Fruit fly (Drosophila melanogaster) whole organism, embryonic: ENCODE measurements around the gene CG2104.
A peak's percentile ranks its signal among the peaks of the same experiment; 100 is the strongest.

Source experiments
- Atf6 ChIP-seq: fragments of 200-800 bp; sonication (Bioruptor generic); IDR thresholded peaks from 2 replicates; pipeline ENCODE4 v1.3.6; 2022; ENCODE audit warnings: missing biosample characterization, missing genetic modification characterization
- CG10959 ChIP-seq: fragments of 200-800 bp; sonication (Bioruptor generic); IDR thresholded peaks from 2 replicates; pipeline ENCODE4 v1.3.6; 2022; ENCODE audit warnings: missing biosample characterization, missing genetic modification characterization
- CG12659 ChIP-seq: fragments of 200-800 bp; sonication (Bioruptor generic); optimal IDR thresholded peaks from 3 replicates; lab custom pipeline; 2017; ENCODE audit warnings: mild to moderate bottlenecking, missing biosample characterization, missing genetic modification reagents, missing genetic modification characterization
- CG13775 ChIP-seq: fragments of 200-800 bp; sonication (Bioruptor generic); optimal IDR thresholded peaks from 3 replicates; lab custom pipeline; 2017; ENCODE audit warnings: missing biosample characterization, mild to moderate bottlenecking, missing genetic modification characterization
- CG14667 ChIP-seq: fragments of 200-800 bp; sonication (Bioruptor generic); IDR thresholded peaks from 2 replicates; pipeline ENCODE4 v1.3.6; 2022; ENCODE audit warnings: missing biosample characterization, missing genetic modification characterization
- CG16863 ChIP-seq: fragments of 200-800 bp; sonication (Bioruptor generic); optimal IDR thresholded peaks from 3 replicates; lab custom pipeline; 2016; ENCODE audit warnings: missing biosample characterization, missing genetic modification characterization
- CG18476 ChIP-seq: fragments of 200-800 bp; sonication (Bioruptor generic); optimal IDR thresholded peaks from 2 replicates; lab custom pipeline; 2016; ENCODE audit warnings: missing biosample characterization, mild to moderate bottlenecking, missing genetic modification characterization
- CG18619 ChIP-seq: fragments of 200-800 bp; sonication (Bioruptor generic); optimal IDR thresholded peaks from 3 replicates; lab custom pipeline; 2017; ENCODE audit warnings: missing biosample characterization, mild to moderate bottlenecking, missing genetic modification characterization
- CG2712 ChIP-seq: fragments of 200-800 bp; optimal IDR thresholded peaks from 3 replicates; lab custom pipeline; 2019; ENCODE audit warnings: missing biosample characterization, mild to moderate bottlenecking, missing genetic modification characterization, moderate library complexity
- CG31388 ChIP-seq: fragments of 200-800 bp; sonication (Bioruptor generic); optimal IDR thresholded peaks from 2 replicates; lab custom pipeline; 2016; ENCODE audit warnings: missing biosample characterization, missing genetic modification characterization
- CG34224 ChIP-seq: fragments of 200-800 bp; sonication (Bioruptor generic); IDR thresholded peaks from 3 replicates; pipeline ENCODE4 v1.3.6; 2022; ENCODE audit warnings: missing biosample characterization, missing genetic modification characterization; ENCODE audit not compliant: partially characterized antibody
- CG34422 ChIP-seq: fragments of 200-800 bp; sonication (Bioruptor generic); IDR thresholded peaks from 3 replicates; pipeline ENCODE4 v1.3.6; 2022; ENCODE audit warnings: missing biosample characterization, missing genetic modification characterization
- CG3726 ChIP-seq: fragments of 200-800 bp; sonication (Bioruptor generic); IDR thresholded peaks from 3 replicates; pipeline ENCODE4, ENCODE4 v1.3.6; 2022; ENCODE audit warnings: missing biosample characterization, missing genetic modification characterization
- CG3847 ChIP-seq: fragments of 200-800 bp; sonication (Bioruptor generic); IDR thresholded peaks from 2 replicates; pipeline ENCODE4 v1.3.6; 2022; ENCODE audit warnings: missing biosample characterization, missing genetic modification characterization
- CG4730 ChIP-seq: fragments of 200-800 bp; sonication (Bioruptor generic); IDR thresholded peaks from 2 replicates; pipeline ENCODE4 v1.3.6; 2022; ENCODE audit warnings: missing biosample characterization, missing genetic modification characterization
- CG6791 ChIP-seq: fragments of 200-800 bp; sonication (Bioruptor generic); IDR thresholded peaks from 3 replicates; pipeline ENCODE4 v1.3.6; 2022; ENCODE audit warnings: missing biosample characterization, missing genetic modification characterization; ENCODE audit not compliant: partially characterized antibody
- CG8924 ChIP-seq: fragments of 200-800 bp; optimal IDR thresholded peaks from 3 replicates; lab custom pipeline; 2019; ENCODE audit warnings: missing biosample characterization, mild to moderate bottlenecking, missing genetic modification characterization, moderate library complexity
- CrebB ChIP-seq: fragments of 200-800 bp; sonication (Bioruptor generic); optimal IDR thresholded peaks from 3 replicates; lab custom pipeline; 2018; ENCODE audit warnings: missing biosample characterization, mild to moderate bottlenecking, missing genetic modification characterization
- Eip74EF ChIP-seq, 2 experiments: fragments of 200-800 bp in 1 of 2; fragments of >200 bp in 1 of 2; sonication (Bioruptor generic) in 1 of 2; optimal IDR thresholded peaks; 2 replicates each; lab custom pipeline; 2017 to 2019; ENCODE audit warnings: missing biosample characterization in 2 of 2, missing genetic modification characterization in 2 of 2, mild to moderate bottlenecking in 1 of 2, moderate library complexity in 1 of 2
- HmgD ChIP-seq: fragments of 200-800 bp; sonication (Bioruptor generic); optimal IDR thresholded peaks from 3 replicates; lab custom pipeline; 2016; ENCODE audit warnings: missing biosample characterization, missing genetic modification characterization
- MBD-R2 ChIP-seq: fragments of 200-800 bp; sonication (Bioruptor generic); IDR thresholded peaks from 2 replicates; pipeline ENCODE4 v1.3.6; 2022; ENCODE audit warnings: missing biosample characterization, missing genetic modification characterization
- MESR4 ChIP-seq: fragments of 200-800 bp; sonication (Bioruptor generic); optimal IDR thresholded peaks from 2 replicates; lab custom pipeline; 2018; ENCODE audit warnings: missing biosample characterization, mild to moderate bottlenecking, missing genetic modification characterization, moderate library complexity
- Neu2 ChIP-seq: fragments of 200-800 bp; sonication (Bioruptor generic); optimal IDR thresholded peaks from 3 replicates; lab custom pipeline; 2016; ENCODE audit warnings: missing biosample characterization, missing genetic modification characterization, borderline replicate concordance
- Nf-YA ChIP-seq: fragments of 200-800 bp; sonication (Bioruptor generic); IDR thresholded peaks from 2 replicates; pipeline ENCODE4 v1.3.6; 2022; ENCODE audit warnings: missing biosample characterization, missing genetic modification characterization
- Nf-YC ChIP-seq: fragments of 200-800 bp; optimal IDR thresholded peaks from 3 replicates; lab custom pipeline; 2019; ENCODE audit warnings: missing biosample characterization, mild to moderate bottlenecking, missing genetic modification characterization, moderate library complexity
- Stat92E ChIP-seq, 3 experiments: fragments of >200 bp in 2 of 3; fragments of 200-800 bp in 1 of 3; sonication (Bioruptor generic) in 1 of 3; optimal IDR thresholded peaks; 2 replicates each; lab custom pipeline; 2017 to 2019; ENCODE audit warnings: missing biosample characterization in 3 of 3, missing genetic modification characterization in 3 of 3, mild to moderate bottlenecking in 1 of 3, moderate library complexity in 1 of 3
- Taf1 ChIP-seq: fragments of 200-800 bp; sonication (Bioruptor generic); IDR thresholded peaks from 2 replicates; pipeline ENCODE4 v1.3.6; 2022; ENCODE audit warnings: missing biosample characterization, missing genetic modification characterization
- ap ChIP-seq: fragments of 200-800 bp; sonication (Bioruptor generic); IDR thresholded peaks from 2 replicates; pipeline ENCODE4 v1.3.6; 2022; ENCODE audit warnings: missing biosample characterization, missing genetic modification characterization
- bbx ChIP-seq: fragments of 200-800 bp; sonication (Bioruptor generic); IDR thresholded peaks from 2 replicates; pipeline ENCODE4 v1.3.6; 2022; ENCODE audit warnings: missing biosample characterization, missing genetic modification characterization; ENCODE audit not compliant: partially characterized antibody
- ci ChIP-seq: fragments of 200-800 bp; sonication (Bioruptor generic); IDR thresholded peaks from 3 replicates; pipeline ENCODE4 v1.3.6; 2022; ENCODE audit warnings: missing biosample characterization, missing genetic modification characterization
- corto ChIP-seq: fragments of 200-800 bp; sonication (Bioruptor generic); optimal IDR thresholded peaks from 2 replicates; lab custom pipeline; 2016; ENCODE audit warnings: missing biosample characterization, mild to moderate bottlenecking, missing genetic modification characterization, moderate library complexity
- crc ChIP-seq: fragments of 200-800 bp; sonication (Bioruptor generic); optimal IDR thresholded peaks from 2 replicates; lab custom pipeline; 2016; ENCODE audit warnings: missing biosample characterization, missing genetic modification characterization
- en ChIP-seq: fragments of 200-800 bp; sonication (Bioruptor generic); optimal IDR thresholded peaks from 2 replicates; lab custom pipeline; 2016; ENCODE audit warnings: missing biosample characterization, missing genetic modification characterization
- gcm2 ChIP-seq: fragments of 200-800 bp; sonication (Bioruptor generic); optimal IDR thresholded peaks from 2 replicates; lab custom pipeline; 2016; ENCODE audit warnings: missing biosample characterization, missing genetic modification characterization
- ham ChIP-seq: fragments of 200-800 bp; sonication (Bioruptor generic); IDR thresholded peaks from 2 replicates; pipeline ENCODE4 v1.3.6; 2022; ENCODE audit warnings: missing biosample characterization, missing genetic modification characterization
- hkb ChIP-seq, 2 experiments: fragments of 200-800 bp in 1 of 2; fragments of >200 bp in 1 of 2; sonication (Bioruptor generic) in 1 of 2; IDR thresholded peaks in 1 of 2; optimal IDR thresholded peaks in 1 of 2; 2 replicates each; pipeline versions ENCODE4 v1.3.6 to Lab custom; 2017 to 2022; ENCODE audit warnings: missing biosample characterization in 1 of 2, missing genetic modification characterization in 1 of 2
- luna ChIP-seq: fragments of 200-800 bp; sonication (Bioruptor generic); optimal IDR thresholded peaks from 2 replicates; lab custom pipeline; 2016; ENCODE audit warnings: missing biosample characterization, missing genetic modification characterization
- mam ChIP-seq: fragments of 200-800 bp; sonication (Bioruptor generic); optimal IDR thresholded peaks from 3 replicates; lab custom pipeline; 2016; ENCODE audit warnings: missing biosample characterization, missing genetic modification characterization
- nau ChIP-seq: fragments of 200-800 bp; sonication (Bioruptor generic); optimal IDR thresholded peaks from 3 replicates; lab custom pipeline; 2017; ENCODE audit warnings: missing biosample characterization, mild to moderate bottlenecking, missing genetic modification characterization, missing genetic modification reagents
- nmo ChIP-seq: fragments of 200-800 bp; sonication (Bioruptor generic); optimal IDR thresholded peaks from 2 replicates; lab custom pipeline; 2018; ENCODE audit warnings: missing biosample characterization, mild to moderate bottlenecking, missing genetic modification characterization, moderate library complexity
- org-1 ChIP-seq: fragments of 200-800 bp; sonication (Bioruptor generic); optimal IDR thresholded peaks from 2 replicates; lab custom pipeline; 2017; ENCODE audit warnings: missing biosample characterization, missing genetic modification characterization
- pb ChIP-seq: fragments of 200-800 bp; sonication (Bioruptor generic); optimal IDR thresholded peaks from 3 replicates; lab custom pipeline; 2016; ENCODE audit warnings: missing biosample characterization, missing genetic modification characterization
- pho ChIP-seq: fragments of 200-800 bp; sonication (Bioruptor generic); optimal IDR thresholded peaks from 2 replicates; lab custom pipeline; 2016; ENCODE audit warnings: missing biosample characterization, missing genetic modification characterization
- prd ChIP-seq, 3 experiments: fragments of >200 bp in 2 of 3; fragments of 200-800 bp in 1 of 3; sonication (Bioruptor generic) in 1 of 3; optimal IDR thresholded peaks in 2 of 3; IDR thresholded peaks in 1 of 3; 2 replicates in 2 of 3; 3 replicates in 1 of 3; pipeline versions ENCODE4 v1.3.6 to Lab custom; 2017 to 2022; ENCODE audit warnings: missing biosample characterization in 1 of 3, missing genetic modification characterization in 1 of 3
- shn ChIP-seq: fragments of 200-800 bp; sonication (Bioruptor generic); optimal IDR thresholded peaks from 3 replicates; lab custom pipeline; 2016; ENCODE audit warnings: missing biosample characterization, missing genetic modification characterization
- slp2 ChIP-seq: fragments of 200-800 bp; sonication (Bioruptor generic); optimal IDR thresholded peaks from 2 replicates; lab custom pipeline; 2016; ENCODE audit warnings: missing biosample characterization, missing genetic modification characterization
- sqz ChIP-seq: fragments of 200-800 bp; sonication (Bioruptor generic); optimal IDR thresholded peaks from 3 replicates; lab custom pipeline; 2018; ENCODE audit warnings: missing biosample characterization, mild to moderate bottlenecking, missing genetic modification characterization
- stwl ChIP-seq: fragments of 200-800 bp; sonication (Bioruptor generic); optimal IDR thresholded peaks from 3 replicates; lab custom pipeline; 2018; ENCODE audit warnings: missing biosample characterization, mild to moderate bottlenecking, missing genetic modification characterization, moderate library complexity

Gene CG2104

DNA sequence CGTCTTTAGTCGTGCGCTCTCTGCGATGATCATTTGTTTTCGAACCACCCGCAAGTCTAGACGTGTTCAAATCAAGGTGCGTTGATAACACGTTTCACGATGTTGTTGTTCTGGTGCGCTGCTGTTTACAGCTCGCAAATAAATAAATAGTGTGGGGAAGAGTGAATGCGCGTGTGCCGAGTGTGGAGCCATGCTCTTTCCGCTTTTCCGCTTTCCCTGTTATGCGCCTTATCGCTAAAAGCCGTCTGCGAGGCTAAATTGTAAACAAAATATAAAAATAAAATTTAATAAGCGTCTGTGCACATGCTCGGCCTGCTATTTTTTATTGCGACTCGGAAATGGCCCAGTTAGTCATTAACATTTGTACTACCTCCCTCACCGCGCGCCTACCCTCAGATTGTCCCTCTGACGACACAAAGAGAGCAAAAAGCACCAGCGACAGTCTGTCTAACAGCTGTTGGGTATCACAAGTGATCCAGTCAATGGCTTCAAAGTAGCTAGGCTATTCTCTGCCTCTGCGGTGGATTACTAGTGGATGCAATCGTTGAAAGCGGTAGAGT lies 20.3 kb downstream of the CG2104 start (continued):
- TF ChIP-seq Stat92E (GFP tag; optimal IDR thresholded peaks at IDR 0.05; lab: Kevin White, UChicago): peak in 1 of 3 experiments; percentile 67
- TF ChIP-seq luna (GFP tag; lab: Kevin White, UChicago): peak; percentile 0
- peak; percentile 6 for TF ChIP-seq shn (GFP tag; lab: Kevin White, UChicago)
- no peak for TF ChIP-seq Neu2
- TF ChIP-seq CG13775 (GFP tag; lab: Kevin White, UChicago): peak; percentile 39
- peak; percentile 83 for TF ChIP-seq org-1 (GFP tag; lab: Kevin White, UChicago)
- no peak for TF ChIP-seq ham
- no peak for TF ChIP-seq prd (optimal IDR thresholded peaks at IDR 0.05; lab: Kevin White, UChicago)
- peak; percentile 42; the same call in 2 of the 3 replicates for TF ChIP-seq prd (GFP tag; IDR thresholded peaks at IDR 0.05; lab: Robert Waterston, UW)
- TF ChIP-seq pho (GFP tag; lab: Kevin White, UChicago): peak; percentile 18
- no peak for TF ChIP-seq gcm2 (GFP tag; lab: Kevin White, UChicago)
- TF ChIP-seq CG14667: no peak
- no peak for TF ChIP-seq Nf-YC (tag; lab: Kevin White, UChicago)
- TF ChIP-seq CG6791 (GFP tag; lab: Robert Waterston, UW): no peak
- TF ChIP-seq CG16863 (GFP tag; lab: Kevin White, UChicago): peak; percentile 67
- peak; percentile 28 for TF ChIP-seq mam (GFP tag; lab: Kevin White, UChicago)
- peak; percentile 42 for TF ChIP-seq MESR4 (GFP tag; lab: Kevin White, UChicago)
- TF ChIP-seq CG10959 (GFP tag; lab: Robert Waterston, UW): no peak
- TF ChIP-seq CG8924 (tag; lab: Kevin White, UChicago): peak; percentile 82
- peak in 1 of 2 experiments; percentile 91 for TF ChIP-seq Eip74EF (GFP tag; optimal IDR thresholded peaks at IDR 0.05; lab: Kevin White, UChicago)
- TF ChIP-seq HmgD (GFP tag; lab: Kevin White, UChicago): peak; percentile 11
- TF ChIP-seq CG3726: no peak
- peak; percentile 80; the same call in 1 of the 3 replicates for TF ChIP-seq CG34422
- peak; percentile 92 for TF ChIP-seq CrebB (tag; lab: Kevin White, UChicago)
- peak; percentile 86 for TF ChIP-seq CG18619
- peak; percentile 62 for TF ChIP-seq Atf6
- no peak for TF ChIP-seq sqz (GFP tag; lab: Kevin White, UChicago)
- TF ChIP-seq Nf-YA (GFP tag; lab: Robert Waterston, UW): peak; percentile 36; the same call in 1 of the 2 replicates
- peak; percentile 47 for TF ChIP-seq en (GFP tag; lab: Kevin White, UChicago)
- TF ChIP-seq Taf1 (GFP tag; lab: Robert Waterston, UW): 0 out of 2 replicates have a peak, but pooled peaks have one; percentile 16
- peak; percentile 90 for TF ChIP-seq ci (GFP tag; lab: Robert Waterston, UW)
- 0 out of 2 replicates have a peak, but pooled peaks have one; percentile 39 for TF ChIP-seq bbx (GFP tag; lab: Robert Waterston, UW)
- 0 out of 2 replicates have a peak, but pooled peaks have one; percentile 17 for TF ChIP-seq CG3847 (GFP tag; lab: Robert Waterston, UW)
- peak; percentile 46; the same call in 1 of the 3 replicates for TF ChIP-seq CG34224
- TF ChIP-seq ap (GFP tag; lab: Robert Waterston, UW): peak; percentile 9; the same call in 1 of the 2 replicates
- TF ChIP-seq corto (GFP tag; lab: Kevin White, UChicago): peak; percentile 31
- TF ChIP-seq slp2 (GFP tag; lab: Kevin White, UChicago): peak; percentile 22
- TF ChIP-seq CG18476 (GFP tag; lab: Kevin White, UChicago): peak; percentile 69
- TF ChIP-seq stwl (tag; lab: Kevin White, UChicago): no peak
- TF ChIP-seq crc (GFP tag; lab: Kevin White, UChicago): peak; percentile 30
- no peak for TF ChIP-seq nmo (GFP tag; lab: Kevin White, UChicago)
- no peak for TF ChIP-seq nau (GFP tag; lab: Kevin White, UChicago)
- TF ChIP-seq CG4730 (GFP tag; lab: Robert Waterston, UW): peak; percentile 16; the same call in 1 of the 2 replicates
- no peak for TF ChIP-seq hkb (optimal IDR thresholded peaks at IDR 0.05; lab: Kevin White, UChicago)
- peak; percentile 78 for TF ChIP-seq hkb (GFP tag; IDR thresholded peaks at IDR 0.05; lab: Robert Waterston, UW)
- TF ChIP-seq CG31388: no peak
- TF ChIP-seq MBD-R2 (GFP tag; lab: Robert Waterston, UW): peak; percentile 22; the same call in 1 of the 2 replicates
- TF ChIP-seq CG2712 (tag; lab: Kevin White, UChicago): peak; percentile 66
- TF ChIP-seq pb: peak; percentile 4
- peak; percentile 84 for TF ChIP-seq CG12659 (GFP tag; lab: Kevin White, UChicago)
